Fruit fly (Drosophila melanogaster) whole organism, prepupa: Measurements from ENCODE around the gene enc.

Experiments
- Blimp-1 ChIP-seq: fragments of 200-800 bp; sonication (Bioruptor generic); optimal IDR thresholded peaks from 3 replicates; lab custom pipeline; 2017; ENCODE audit warnings: missing biosample characterization, missing genetic modification characterization, mild to moderate bottlenecking, moderate library complexity, missing genetic modification reagents
- CG10631 ChIP-seq: fragments of 200-800 bp; sonication (Bioruptor generic); optimal IDR thresholded peaks from 2 replicates; lab custom pipeline; 2016; ENCODE audit warnings: missing biosample characterization, missing genetic modification characterization
- CG10669 ChIP-seq: fragments of 200-800 bp; sonication (Bioruptor generic); optimal IDR thresholded peaks from 3 replicates; lab custom pipeline; 2018; ENCODE audit warnings: missing biosample characterization, mild to moderate bottlenecking, missing genetic modification characterization, moderate library complexity
- CG11762 ChIP-seq: fragments of 200-800 bp; sonication (Bioruptor generic); optimal IDR thresholded peaks from 3 replicates; lab custom pipeline; 2016; ENCODE audit warnings: missing biosample characterization, missing genetic modification characterization; ENCODE audit not compliant: insufficient read depth
- CG15336 ChIP-seq: fragments of 200-800 bp; sonication (Bioruptor generic); IDR thresholded peaks from 2 replicates; pipeline ENCODE4 v1.3.6; 2022; ENCODE audit warnings: missing biosample characterization, missing genetic modification characterization
- CG16779 ChIP-seq: fragments of 200-800 bp; sonication (Bioruptor generic); optimal IDR thresholded peaks from 3 replicates; lab custom pipeline; 2017; ENCODE audit warnings: missing biosample characterization, mild to moderate bottlenecking, missing genetic modification characterization
- CG3032 ChIP-seq: fragments of 200-800 bp; optimal IDR thresholded peaks from 2 replicates; lab custom pipeline; 2019; ENCODE audit warnings: missing biosample characterization, mild to moderate bottlenecking, missing genetic modification characterization, moderate library complexity
- CG31627 ChIP-seq: fragments of 200-800 bp; sonication (Bioruptor generic); optimal IDR thresholded peaks from 3 replicates; lab custom pipeline; 2016; ENCODE audit warnings: missing biosample characterization, missing genetic modification characterization
- CG34406 ChIP-seq: fragments of 200-800 bp; sonication (Bioruptor generic); optimal IDR thresholded peaks from 3 replicates; lab custom pipeline; 2016; ENCODE audit warnings: missing biosample characterization, missing genetic modification characterization
- CG3919 ChIP-seq: fragments of 200-800 bp; sonication (Bioruptor generic); optimal IDR thresholded peaks from 3 replicates; lab custom pipeline; 2016; ENCODE audit warnings: missing biosample characterization, missing genetic modification characterization
- CG4318 ChIP-seq: fragments of 200-800 bp; sonication (Bioruptor generic); optimal IDR thresholded peaks from 3 replicates; lab custom pipeline; 2017; ENCODE audit warnings: missing biosample characterization, mild to moderate bottlenecking, missing genetic modification characterization
- CG6163 ChIP-seq: fragments of 200-800 bp; sonication (Bioruptor generic); IDR thresholded peaks from 3 replicates; pipeline ENCODE4 v1.3.6; 2022; ENCODE audit warnings: missing biosample characterization, missing genetic modification characterization
- CG6276 ChIP-seq: fragments of 200-800 bp; sonication (Bioruptor generic); optimal IDR thresholded peaks from 2 replicates; lab custom pipeline; 2017; ENCODE audit warnings: missing biosample characterization, mild to moderate bottlenecking, missing genetic modification characterization
- CG6792 ChIP-seq: fragments of 200-800 bp; sonication (Bioruptor generic); optimal IDR thresholded peaks from 3 replicates; lab custom pipeline; 2016; ENCODE audit warnings: missing biosample characterization, missing genetic modification characterization
- CG6808 ChIP-seq: fragments of 200-800 bp; sonication (Bioruptor generic); optimal IDR thresholded peaks from 3 replicates; lab custom pipeline; 2017; ENCODE audit warnings: missing biosample characterization, missing genetic modification characterization, mild to moderate bottlenecking, moderate library complexity, missing genetic modification reagents
- CG6854 ChIP-seq: fragments of 200-800 bp; sonication (Bioruptor generic); optimal IDR thresholded peaks from 2 replicates; lab custom pipeline; 2017; ENCODE audit warnings: missing biosample characterization, mild to moderate bottlenecking, missing genetic modification characterization
- CG7368 ChIP-seq: fragments of 200-800 bp; sonication (Bioruptor generic); optimal IDR thresholded peaks from 3 replicates; lab custom pipeline; 2016; ENCODE audit warnings: missing biosample characterization, missing genetic modification characterization
- CG8119 ChIP-seq: fragments of 200-800 bp; sonication (Bioruptor generic); IDR thresholded peaks from 3 replicates; pipeline ENCODE4 v1.3.6; 2022; ENCODE audit warnings: missing biosample characterization, missing genetic modification characterization
- CG8319 ChIP-seq: fragments of 200-800 bp; sonication (Bioruptor generic); optimal IDR thresholded peaks from 3 replicates; lab custom pipeline; 2016; ENCODE audit warnings: missing biosample characterization, missing genetic modification characterization
- CG8632 ChIP-seq: fragments of 200-800 bp; sonication (Bioruptor generic); optimal IDR thresholded peaks from 3 replicates; lab custom pipeline; 2016; ENCODE audit warnings: missing biosample characterization, missing genetic modification characterization
- CG9139 ChIP-seq: fragments of 200-800 bp; sonication (Bioruptor generic); optimal IDR thresholded peaks from 3 replicates; lab custom pipeline; 2017; ENCODE audit warnings: missing biosample characterization, mild to moderate bottlenecking, missing genetic modification characterization
- Eip75B ChIP-seq: fragments of 200-800 bp; sonication (Bioruptor generic); optimal IDR thresholded peaks from 3 replicates; lab custom pipeline; 2016; ENCODE audit warnings: missing biosample characterization, missing genetic modification characterization
- Eip78C ChIP-seq: fragments of 200-800 bp; sonication (Bioruptor generic); peaks from one replicate; lab custom pipeline; 2016; ENCODE audit warnings: missing biosample characterization, missing genetic modification characterization
- Ets21C ChIP-seq: fragments of 200-800 bp; sonication (Bioruptor generic); optimal IDR thresholded peaks from 3 replicates; lab custom pipeline; 2016; ENCODE audit warnings: missing biosample characterization, missing genetic modification characterization
- Ets96B ChIP-seq: fragments of 200-800 bp; optimal IDR thresholded peaks from 2 replicates; lab custom pipeline; 2019; ENCODE audit warnings: missing biosample characterization, mild to moderate bottlenecking, missing genetic modification characterization, moderate library complexity
- Gug ChIP-seq: fragments of 200-800 bp; sonication (Bioruptor generic); IDR thresholded peaks from 2 replicates; pipeline ENCODE4 v1.3.6; 2022; ENCODE audit warnings: missing biosample characterization, missing genetic modification characterization
- Hr38 ChIP-seq: sonication (Bioruptor generic); optimal IDR thresholded peaks from 2 replicates; lab custom pipeline; 2016; ENCODE audit warnings: missing biosample characterization, missing genetic modification characterization
- Hr39 ChIP-seq: fragments of 200-800 bp; sonication (Bioruptor generic); optimal IDR thresholded peaks from 2 replicates; lab custom pipeline; 2016; ENCODE audit warnings: missing biosample characterization, missing genetic modification characterization
- Hr4 ChIP-seq: fragments of 200-800 bp; sonication (Bioruptor generic); optimal IDR thresholded peaks from 3 replicates; lab custom pipeline; 2016; ENCODE audit warnings: missing biosample characterization, missing genetic modification characterization
- Met ChIP-seq: fragments of 200-800 bp; sonication (Bioruptor generic); optimal IDR thresholded peaks from 3 replicates; lab custom pipeline; 2016; ENCODE audit warnings: missing biosample characterization, missing genetic modification characterization
- Smox ChIP-seq: fragments of 200-800 bp; sonication (Bioruptor generic); optimal IDR thresholded peaks from 3 replicates; lab custom pipeline; 2016; ENCODE audit warnings: missing biosample characterization, missing genetic modification characterization
- Sox102F ChIP-seq: fragments of 200-800 bp; sonication (Bioruptor generic); optimal IDR thresholded peaks from 2 replicates; lab custom pipeline; 2016; ENCODE audit warnings: missing biosample characterization, mild to moderate bottlenecking, missing genetic modification characterization
- Sox14 ChIP-seq: fragments of 200-800 bp; sonication (Bioruptor generic); optimal IDR thresholded peaks from 3 replicates; lab custom pipeline; 2016; ENCODE audit warnings: missing biosample characterization, missing genetic modification characterization
- Sox15 ChIP-seq: fragments of 200-800 bp; sonication (Bioruptor generic); optimal IDR thresholded peaks from 3 replicates; lab custom pipeline; 2016; ENCODE audit warnings: missing biosample characterization, missing genetic modification characterization
- achi ChIP-seq: fragments of 200-800 bp; sonication (Bioruptor generic); optimal IDR thresholded peaks from 3 replicates; lab custom pipeline; 2016; ENCODE audit warnings: missing biosample characterization, missing genetic modification characterization
- acj6 ChIP-seq: fragments of 200-800 bp; sonication (Bioruptor generic); optimal IDR thresholded peaks from 3 replicates; lab custom pipeline; 2016; ENCODE audit warnings: missing biosample characterization, missing genetic modification characterization
- cyc ChIP-seq: fragments of 200-800 bp; sonication (Bioruptor generic); optimal IDR thresholded peaks from 3 replicates; lab custom pipeline; 2016; ENCODE audit warnings: missing biosample characterization, missing genetic modification characterization
- dac ChIP-seq: fragments of 200-800 bp; sonication (Bioruptor generic); optimal IDR thresholded peaks from 2 replicates; lab custom pipeline; 2017; ENCODE audit warnings: missing biosample characterization, mild to moderate bottlenecking, missing genetic modification characterization
- dsx ChIP-seq: fragments of 200-800 bp; optimal IDR thresholded peaks from 3 replicates; lab custom pipeline; 2019; ENCODE audit warnings: missing biosample characterization, mild to moderate bottlenecking, missing genetic modification characterization, moderate library complexity; ENCODE audit not compliant: poor library complexity, severe bottlenecking
- eg ChIP-seq: fragments of 200-800 bp; sonication (Bioruptor generic); IDR thresholded peaks from 3 replicates; pipeline ENCODE4 v1.3.6; 2022; ENCODE audit warnings: missing biosample characterization, missing genetic modification characterization
- esn ChIP-seq: fragments of 200-800 bp; sonication (Bioruptor generic); optimal IDR thresholded peaks from 2 replicates; lab custom pipeline; 2016; ENCODE audit warnings: missing biosample characterization, mild to moderate bottlenecking, missing genetic modification characterization, moderate library complexity
- fd85E ChIP-seq: fragments of 200-800 bp; sonication (Bioruptor generic); optimal IDR thresholded peaks from 3 replicates; lab custom pipeline; 2016; ENCODE audit warnings: missing biosample characterization, missing genetic modification characterization
- fkh ChIP-seq: fragments of 200-800 bp; sonication (Bioruptor generic); optimal IDR thresholded peaks from 3 replicates; lab custom pipeline; 2017; ENCODE audit warnings: missing biosample characterization, mild to moderate bottlenecking, missing genetic modification characterization, moderate library complexity
- lz ChIP-seq: fragments of 200-800 bp; sonication (Bioruptor generic); optimal IDR thresholded peaks from 3 replicates; lab custom pipeline; 2016; ENCODE audit warnings: missing biosample characterization, missing genetic modification characterization
- pdm3 ChIP-seq: fragments of 200-800 bp; sonication (Bioruptor generic); optimal IDR thresholded peaks from 3 replicates; lab custom pipeline; 2016; ENCODE audit warnings: missing biosample characterization, missing genetic modification characterization
- salr ChIP-seq, 2 experiments: fragments of 200-800 bp; sonication (Bioruptor generic); optimal IDR thresholded peaks; 3 replicates each; lab custom pipeline; 2016 to 2018; ENCODE audit warnings: missing biosample characterization in 2 of 2, missing genetic modification characterization in 2 of 2, mild to moderate bottlenecking in 1 of 2
- spab ChIP-seq: fragments of 200-800 bp; sonication (Bioruptor generic); optimal IDR thresholded peaks from 2 replicates; lab custom pipeline; 2017; ENCODE audit warnings: missing biosample characterization, mild to moderate bottlenecking, missing genetic modification characterization, missing genetic modification reagents
- ss ChIP-seq, 2 experiments: fragments of 200-800 bp; sonication (Bioruptor generic); optimal IDR thresholded peaks; 2 replicates in 1 of 2; 3 replicates in 1 of 2; lab custom pipeline; 2017 to 2018; ENCODE audit warnings: mild to moderate bottlenecking in 2 of 2, missing biosample characterization in 2 of 2, missing genetic modification characterization in 2 of 2, moderate library complexity in 1 of 2
- svp ChIP-seq: fragments of 200-800 bp; sonication (Bioruptor generic); peaks from one replicate; lab custom pipeline; 2016; ENCODE audit warnings: missing biosample characterization, missing genetic modification characterization
- topi ChIP-seq: fragments of 200-800 bp; sonication (Bioruptor generic); optimal IDR thresholded peaks from 3 replicates; lab custom pipeline; 2016; ENCODE audit warnings: missing biosample characterization, missing genetic modification characterization
- vri ChIP-seq: fragments of 200-800 bp; sonication (Bioruptor generic); optimal IDR thresholded peaks from 3 replicates; lab custom pipeline; 2016; ENCODE audit warnings: missing biosample characterization, mild to moderate bottlenecking, missing genetic modification characterization

Gene enc

DNA sequence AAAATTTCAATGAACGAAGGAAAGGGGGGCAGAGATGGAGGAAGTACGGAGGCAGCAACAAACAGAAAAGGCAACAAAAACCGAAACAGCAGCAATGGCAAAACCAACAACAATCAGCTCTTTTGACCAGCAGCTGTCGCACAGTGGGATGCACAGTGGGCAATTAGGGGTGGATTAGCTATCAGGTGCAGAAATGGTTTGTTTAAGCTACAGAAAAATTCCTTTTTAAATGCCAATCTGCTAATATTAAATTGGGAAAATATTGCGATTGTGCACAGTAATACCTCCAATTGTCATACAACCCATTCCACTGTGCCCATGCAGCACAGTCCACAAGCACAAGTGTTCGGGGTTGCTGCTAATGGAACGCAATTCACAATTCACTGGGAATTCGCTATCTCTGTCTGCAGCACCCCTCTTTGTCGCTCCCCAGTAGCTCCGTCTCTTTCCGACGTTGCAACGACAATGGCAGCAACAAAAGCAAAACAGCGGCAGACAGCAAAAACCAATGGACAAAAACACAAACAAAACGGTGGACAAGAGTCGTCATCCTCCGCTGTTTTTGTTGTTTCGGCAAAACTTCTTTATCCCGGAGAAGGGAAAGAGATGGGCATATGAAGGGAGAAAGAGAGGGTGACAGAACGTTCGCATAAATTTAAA, 33.3 kb upstream of the enc start:
- TF ChIP-seq Smox (GFP tag; lab: Kevin White, UChicago) (peak; percentile 99), CG6792 (peak; percentile 99), CG10669 (GFP tag; lab: Kevin White, UChicago) (peak; percentile 95), fkh (GFP tag; lab: Kevin White, UChicago) (peak; percentile 18), Ets21C (GFP tag; lab: Kevin White, UChicago) (peak; percentile 99), eg (GFP tag; lab: Robert Waterston, UW) (peak; percentile 99), CG6163 (peak; percentile 99), vri (GFP tag; lab: Kevin White, UChicago) (peak; percentile 98), CG4318 (GFP tag; lab: Kevin White, UChicago) (peak; percentile 98), cyc (GFP tag; lab: Kevin White, UChicago) (peak; percentile 98), CG3032 (tag; lab: Kevin White, UChicago) (peak; percentile 93), CG8632 (peak; percentile 98), esn (GFP tag; lab: Kevin White, UChicago) (peak; percentile 99), CG31627 (GFP tag; lab: Kevin White, UChicago) (peak; percentile 99), dsx (GFP tag; lab: Kevin White, UChicago) (peak; percentile 96), Eip78C (GFP tag; lab: Kevin White, UChicago) (peak; percentile 100), CG10631 (GFP tag; lab: Kevin White, UChicago) (peak; percentile 99), lz (GFP tag; lab: Kevin White, UChicago) (peak; percentile 99), CG6808 (GFP tag; lab: Kevin White, UChicago) (peak; percentile 89), svp (peak; percentile 100), spab (peak; percentile 95), Sox14 (GFP tag; lab: Kevin White, UChicago) (peak; percentile 99), Gug (GFP tag; lab: Robert Waterston, UW) (peak; percentile 98), fd85E (peak; percentile 92), Blimp-1 (GFP tag; lab: Kevin White, UChicago) (peak; percentile 83), CG7368 (GFP tag; lab: Kevin White, UChicago) (peak; percentile 98), Hr4 (GFP tag; lab: Kevin White, UChicago) (peak; percentile 99), CG11762 (GFP tag; lab: Kevin White, UChicago) (peak; percentile 97), CG9139 (GFP tag; lab: Kevin White, UChicago) (peak; percentile 90), Sox102F (GFP tag; lab: Kevin White, UChicago) (peak; percentile 99), CG6276 (peak; percentile 94), CG15336 (GFP tag; lab: Robert Waterston, UW) (peak; percentile 99), Ets96B (tag; lab: Kevin White, UChicago) (peak; percentile 95), CG6854 (GFP tag; lab: Kevin White, UChicago) (peak; percentile 91), Sox15 (GFP tag; lab: Kevin White, UChicago) (peak; percentile 99), Met (GFP tag; lab: Kevin White, UChicago) (peak; percentile 99), CG34406 (GFP tag; lab: Kevin White, UChicago) (peak; percentile 99), achi (GFP tag; lab: Kevin White, UChicago) (peak; percentile 99), CG8119 (GFP tag; lab: Robert Waterston, UW) (peak; percentile 99), Hr39 (GFP tag; lab: Kevin White, UChicago) (peak; percentile 99), Hr38 (GFP tag; lab: Kevin White, UChicago) (peak; percentile 97), CG3919 (GFP tag; lab: Kevin White, UChicago) (peak; percentile 98), dac (peak; percentile 98), CG16779 (peak; percentile 96), pdm3 (GFP tag; lab: Kevin White, UChicago) (peak; percentile 99), acj6 (GFP tag; lab: Kevin White, UChicago) (peak; percentile 99), topi (peak; percentile 98), Eip75B (GFP tag; lab: Kevin White, UChicago) (peak; percentile 99), CG8319 (GFP tag; lab: Kevin White, UChicago) (peak; percentile 99), salr (GFP tag; optimal IDR thresholded peaks at IDR 0.05; lab: Kevin White, UChicago) (peak; percentile 96 to 98), ss (GFP tag; optimal IDR thresholded peaks at IDR 0.05; lab: Kevin White, UChicago) (peak; percentile 88 to 98)
